Fruit fly (Drosophila melanogaster) whole organism, pupa: ENCODE results near the gene mkg-p.
A peak's percentile ranks its signal among the peaks of the same experiment; 100 is the strongest.

Experiments
- CG10348 ChIP-seq: fragments of 200-800 bp; sonication (Bioruptor generic); IDR thresholded peaks from 2 replicates; pipeline ENCODE4 v1.3.6; 2022; ENCODE audit warnings: missing biosample characterization, missing genetic modification characterization
- CG12605 ChIP-seq: fragments of 200-800 bp; sonication (Bioruptor generic); IDR thresholded peaks from 2 replicates; pipeline ENCODE4 v1.3.6; 2022; ENCODE audit warnings: missing biosample characterization, missing genetic modification characterization
- CG13204 ChIP-seq: fragments of 200-800 bp; sonication (Bioruptor generic); optimal IDR thresholded peaks from 2 replicates; lab custom pipeline; 2018; ENCODE audit warnings: missing biosample characterization, mild to moderate bottlenecking, missing genetic modification characterization, moderate library complexity
- CG14655 ChIP-seq: fragments of 200-800 bp; sonication (Bioruptor generic); optimal IDR thresholded peaks from 3 replicates; lab custom pipeline; 2017; ENCODE audit warnings: mild to moderate bottlenecking, missing biosample characterization, missing genetic modification reagents, missing genetic modification characterization
- CG15710 ChIP-seq: fragments of 200-800 bp; sonication (Bioruptor generic); optimal IDR thresholded peaks from 2 replicates; lab custom pipeline; 2018; ENCODE audit warnings: missing biosample characterization, mild to moderate bottlenecking, missing genetic modification characterization, moderate library complexity
- CG17806 ChIP-seq: fragments of 200-800 bp; sonication (Bioruptor generic); optimal IDR thresholded peaks from 2 replicates; lab custom pipeline; 2018; ENCODE audit warnings: missing biosample characterization, mild to moderate bottlenecking, missing genetic modification characterization, moderate library complexity
- CG32121 ChIP-seq: fragments of 200-800 bp; sonication (Bioruptor generic); IDR thresholded peaks from 2 replicates; pipeline ENCODE4 v1.3.6; 2022; ENCODE audit warnings: missing biosample characterization, missing genetic modification characterization
- CG34367 ChIP-seq: fragments of 200-800 bp; sonication (Bioruptor generic); optimal IDR thresholded peaks from 2 replicates; lab custom pipeline; 2018; ENCODE audit warnings: missing biosample characterization, mild to moderate bottlenecking, missing genetic modification characterization
- CG4496 ChIP-seq: fragments of 200-800 bp; sonication (Bioruptor generic); IDR thresholded peaks from 3 replicates; pipeline ENCODE4 v1.3.6; 2022; ENCODE audit warnings: missing biosample characterization, missing genetic modification characterization
- CG8159 ChIP-seq: fragments of 200-800 bp; sonication (Bioruptor generic); optimal IDR thresholded peaks from 3 replicates; lab custom pipeline; 2018; ENCODE audit warnings: missing biosample characterization, mild to moderate bottlenecking, missing genetic modification characterization, moderate library complexity
- CG8301 ChIP-seq: fragments of 200-800 bp; sonication (Bioruptor generic); optimal IDR thresholded peaks from 2 replicates; lab custom pipeline; 2018; ENCODE audit warnings: missing biosample characterization, mild to moderate bottlenecking, missing genetic modification characterization
- CG9948 ChIP-seq: fragments of 200-800 bp; sonication (Bioruptor generic); optimal IDR thresholded peaks from 2 replicates; lab custom pipeline; 2018; ENCODE audit warnings: missing biosample characterization, mild to moderate bottlenecking, missing genetic modification characterization, moderate library complexity
- D1 ChIP-seq: fragments of 200-800 bp; sonication (Bioruptor generic); optimal IDR thresholded peaks from 2 replicates; lab custom pipeline; 2018; ENCODE audit warnings: missing biosample characterization, mild to moderate bottlenecking, missing genetic modification characterization, moderate library complexity
- EcR ChIP-seq: fragments of 200-800 bp; sonication (Bioruptor generic); optimal IDR thresholded peaks from 3 replicates; lab custom pipeline; 2019; ENCODE audit warnings: missing biosample characterization, missing genetic modification characterization, mild to moderate bottlenecking, moderate library complexity, missing genetic modification reagents
- Ets98B ChIP-seq: fragments of 200-800 bp; sonication (Bioruptor generic); IDR thresholded peaks from 2 replicates; pipeline ENCODE4 v1.3.6; 2022; ENCODE audit warnings: missing biosample characterization, missing genetic modification characterization
- Pif1A ChIP-seq: fragments of 200-800 bp; sonication (Bioruptor generic); optimal IDR thresholded peaks from 3 replicates; lab custom pipeline; 2016; ENCODE audit warnings: missing biosample characterization, missing genetic modification characterization
- Pif1B ChIP-seq: fragments of 200-800 bp; sonication (Bioruptor generic); optimal IDR thresholded peaks from 3 replicates; lab custom pipeline; 2016; ENCODE audit warnings: missing biosample characterization, missing genetic modification characterization
- Snoo ChIP-seq: fragments of 200-800 bp; sonication (Bioruptor generic); optimal IDR thresholded peaks from 3 replicates; lab custom pipeline; 2017; ENCODE audit warnings: missing biosample characterization, mild to moderate bottlenecking, missing genetic modification characterization, inconsistent platforms
- fd96Ca ChIP-seq: fragments of 200-800 bp; sonication (Bioruptor generic); IDR thresholded peaks from 3 replicates; pipeline ENCODE4 v1.3.6; 2022; ENCODE audit warnings: missing biosample characterization, missing genetic modification characterization
- gl ChIP-seq: fragments of 200-800 bp; sonication (Bioruptor generic); optimal IDR thresholded peaks from 2 replicates; lab custom pipeline; 2018; ENCODE audit warnings: missing biosample characterization, mild to moderate bottlenecking, missing genetic modification characterization
- rn ChIP-seq: fragments of 200-800 bp; sonication (Bioruptor generic); IDR thresholded peaks from 2 replicates; pipeline ENCODE4 v1.3.6; 2022; ENCODE audit warnings: missing biosample characterization, missing genetic modification characterization

Gene mkg-p

DNA sequence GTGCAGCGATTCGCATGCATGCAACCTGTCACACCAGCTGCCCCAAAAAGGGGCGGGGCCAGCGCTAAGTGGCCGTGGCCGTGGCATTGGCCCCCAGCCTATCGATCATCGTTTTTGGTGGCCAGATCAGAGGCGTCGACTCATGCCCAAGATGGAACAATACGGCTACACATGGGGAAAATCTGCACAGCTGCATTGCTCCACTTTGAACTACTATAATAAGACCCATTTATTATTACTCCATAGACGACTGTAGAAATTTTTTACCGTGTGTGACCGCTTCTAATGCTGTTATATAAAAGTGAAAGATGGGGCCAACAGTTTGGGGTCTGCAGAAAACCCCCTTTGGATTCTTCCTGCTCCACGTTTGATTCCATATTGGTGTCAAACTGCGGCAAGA, 21.1 kb downstream of the mkg-p start:
- TF ChIP-seq Snoo (tag; lab: Kevin White, UChicago) (no peak), CG34367 (tag; lab: Kevin White, UChicago) (no peak), CG8301 (tag; lab: Kevin White, UChicago) (peak; percentile 32), EcR (GFP tag; lab: Kevin White, UChicago) (no peak), CG9948 (tag; lab: Kevin White, UChicago) (no peak), CG10348 (GFP tag; lab: Robert Waterston, UW) (0 out of 2 replicates have a peak, but pooled peaks have one; percentile 13), CG8159 (no peak), gl (tag; lab: Kevin White, UChicago) (no peak), rn (GFP tag; lab: Robert Waterston, UW) (no peak), CG15710 (no peak), D1 (tag; lab: Kevin White, UChicago) (no peak), CG4496 (GFP tag; lab: Robert Waterston, UW) (no peak), Ets98B (GFP tag; lab: Robert Waterston, UW) (0 out of 2 replicates have a peak, but pooled peaks have one; percentile 14), Pif1B (GFP tag; lab: Kevin White, UChicago) (peak; percentile 12), CG17806 (tag; lab: Kevin White, UChicago) (no peak), CG13204 (GFP tag; lab: Kevin White, UChicago) (no peak), CG14655 (GFP tag; lab: Kevin White, UChicago) (peak; percentile 21), Pif1A (GFP tag; lab: Kevin White, UChicago) (peak; percentile 43), CG12605 (GFP tag; lab: Robert Waterston, UW) (no peak), fd96Ca (GFP tag; lab: Robert Waterston, UW) (peak; percentile 30; the same call in 1 of the 3 replicates), CG32121 (GFP tag; lab: Robert Waterston, UW) (no peak)

dm6 chr3L:8379161-8379560, 25.9 kb downstream of the mkg-p start:
- TF ChIP-seq Pif1A (GFP tag; lab: Kevin White, UChicago) (no peak), Snoo (tag; lab: Kevin White, UChicago) (no peak)

DNA sequence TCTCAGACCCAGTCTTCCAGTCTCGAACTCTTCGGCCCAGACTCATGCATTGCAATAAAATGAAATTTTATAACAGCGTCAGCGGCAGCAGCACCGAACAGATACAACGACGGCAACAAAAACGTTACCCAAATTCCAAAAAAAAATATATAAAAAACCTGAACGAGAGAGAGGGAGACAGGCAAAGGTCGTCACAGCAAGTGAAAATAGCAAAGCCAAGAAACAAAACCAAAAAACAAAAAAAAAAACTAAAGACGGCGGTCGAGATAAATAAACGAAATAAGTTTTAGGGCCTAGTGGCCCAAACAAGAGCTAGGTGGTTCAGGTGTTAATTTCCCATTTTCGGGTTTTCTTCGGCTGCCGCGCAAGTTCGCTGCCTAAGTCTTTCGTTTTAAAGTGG, 31.0 kb downstream of the mkg-p start:
- TF ChIP-seq CG8159, result no peak
- no peak for TF ChIP-seq Pif1B (GFP tag; lab: Kevin White, UChicago)
- TF ChIP-seq gl (tag; lab: Kevin White, UChicago), result no peak
- TF ChIP-seq CG15710, result no peak
- TF ChIP-seq CG17806 (tag; lab: Kevin White, UChicago), result no peak
- TF ChIP-seq CG32121 (GFP tag; lab: Robert Waterston, UW), result no peak
- no peak for TF ChIP-seq CG12605 (GFP tag; lab: Robert Waterston, UW)

- TF ChIP-seq Pif1B (GFP tag; lab: Kevin White, UChicago) (no peak), CG13204 (GFP tag; lab: Kevin White, UChicago) (peak; percentile 35)
These were observed 33.0 kb downstream of the mkg-p start, which contains the start of gene ImpE1 for dm6 chr3L:8372035-8372434. ImpE1 (plus strand) TSS chr3L:8372405.

DNA sequence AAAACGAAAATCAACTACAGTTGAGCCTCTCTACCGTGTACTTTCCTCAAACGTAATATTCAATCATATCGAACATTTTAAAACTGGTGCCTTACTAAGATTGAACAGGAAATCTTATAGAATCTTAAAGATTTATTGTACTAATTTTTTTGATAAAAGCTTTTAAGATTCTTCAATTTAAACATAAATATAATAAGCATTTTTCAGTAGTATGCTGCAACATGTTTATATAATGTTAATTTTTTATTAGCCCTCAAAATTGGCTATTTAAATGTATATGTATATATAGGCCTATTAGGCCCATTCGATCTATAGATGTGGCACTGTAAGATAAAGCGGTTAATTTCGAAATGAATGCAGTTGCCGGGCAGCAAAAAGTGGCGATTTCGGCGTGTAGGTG, 33.5 kb downstream of the mkg-p start:
- TF ChIP-seq CG12605 (GFP tag; lab: Robert Waterston, UW) (no peak), CG14655 (GFP tag; lab: Kevin White, UChicago) (peak; percentile 1)

dm6 chr3L:8370922-8371321, 34.2 kb downstream of the mkg-p start:
- TF ChIP-seq Snoo (tag; lab: Kevin White, UChicago) (peak; percentile 64), CG12605 (GFP tag; lab: Robert Waterston, UW) (no peak)
- TF ChIP-seq, all 21 proteins: peak for 1

DNA sequence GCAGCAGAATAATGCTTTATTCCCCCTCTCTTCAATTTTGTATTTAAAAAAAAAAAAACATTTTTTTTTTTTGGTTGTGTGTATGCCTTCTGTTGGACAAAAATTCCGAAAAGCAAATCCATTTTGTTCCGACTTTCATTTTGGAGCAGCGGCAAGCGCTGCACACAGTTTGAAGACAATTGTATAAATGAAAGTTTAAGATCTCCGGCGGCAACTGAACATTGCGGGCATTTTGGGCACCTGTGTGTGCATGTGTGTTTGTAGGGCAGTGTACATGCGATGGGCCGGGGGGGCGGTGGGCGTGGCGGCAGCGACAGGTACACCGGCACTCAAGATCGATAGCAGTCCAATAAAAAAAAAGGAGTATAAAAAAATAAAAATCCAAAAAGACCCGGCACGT, 35.6 kb downstream of the mkg-p start:
- TF ChIP-seq CG4496 (GFP tag; lab: Robert Waterston, UW), result no peak
- no peak for TF ChIP-seq CG8301 (tag; lab: Kevin White, UChicago)
- TF ChIP-seq CG9948 (tag; lab: Kevin White, UChicago), result no peak
- no peak for TF ChIP-seq CG15710
- no peak for TF ChIP-seq rn (GFP tag; lab: Robert Waterston, UW)
- no peak for TF ChIP-seq Pif1B (GFP tag; lab: Kevin White, UChicago)
- no peak for TF ChIP-seq EcR (GFP tag; lab: Kevin White, UChicago)
- TF ChIP-seq CG10348 (GFP tag; lab: Robert Waterston, UW), result no peak
- TF ChIP-seq fd96Ca (GFP tag; lab: Robert Waterston, UW), result no peak
- no peak for TF ChIP-seq CG8159
- TF ChIP-seq CG12605 (GFP tag; lab: Robert Waterston, UW), result no peak
- no peak for TF ChIP-seq Ets98B (GFP tag; lab: Robert Waterston, UW)
- no peak for TF ChIP-seq CG32121 (GFP tag; lab: Robert Waterston, UW)
- no peak for TF ChIP-seq Pif1A (GFP tag; lab: Kevin White, UChicago)
- no peak for TF ChIP-seq CG17806 (tag; lab: Kevin White, UChicago)
- no peak for TF ChIP-seq CG14655 (GFP tag; lab: Kevin White, UChicago)
